Worm (Caenorhabditis elegans) whole organism, young adult: ENCODE measurements around the gene fbxa-95.

ENCODE experiments used
- B0336.3 ChIP-seq: fragments of 200-800 bp; sonication (Bioruptor generic); IDR thresholded peaks from 2 replicates; pipeline ENCODE4 v1.3.6; 2022; ENCODE audit warnings: missing genetic modification characterization, missing compliant biosample characterization
- D2030.7 ChIP-seq: fragments of 200-800 bp; sonication (Bioruptor generic); IDR thresholded peaks from 2 replicates; pipeline ENCODE4 v1.3.6; 2022; ENCODE audit warnings: missing genetic modification reagents, missing genetic modification characterization, missing compliant biosample characterization
- F49E8.2 ChIP-seq: sonication (generic microtip); optimal IDR thresholded peaks from 3 replicates; lab custom pipeline; 2017; ENCODE audit warnings: missing genetic modification characterization, mild to moderate bottlenecking, missing compliant biosample characterization, antibody characterized with exemption, moderate library complexity; ENCODE audit not compliant: insufficient read depth
- Y95B8A.8 ChIP-seq: fragments of 200-800 bp; sonication (Bioruptor generic); IDR thresholded peaks from 2 replicates; pipeline ENCODE4 v1.3.6; 2022; ENCODE audit warnings: missing genetic modification reagents, missing genetic modification characterization, missing compliant biosample characterization
- ZK185.1 ChIP-seq: sonication (generic microtip); optimal IDR thresholded peaks from 2 replicates; lab custom pipeline; 2016; ENCODE audit warnings: mild to moderate bottlenecking, missing genetic modification characterization, missing compliant biosample characterization; ENCODE audit not compliant: poor library complexity, severe bottlenecking
- ama-1 ChIP-seq, 3 experiments: fragments of 150-350 bp in 1 of 3; sonication (generic microtip) in 2 of 3; optimal IDR thresholded peaks; 2 replicates each; lab custom pipeline; 2014 to 2018; ENCODE audit warnings: missing biosample characterization in 2 of 3, missing genetic modification characterization in 2 of 3, missing genetic modification reagents in 2 of 3
- aptf-2 ChIP-seq: fragments of 200-800 bp; sonication (Bioruptor generic); conservative IDR thresholded peaks from 2 replicates; pipeline ENCODE4 v1.3.6; 2022; ENCODE audit warnings: missing genetic modification reagents, missing genetic modification characterization, missing compliant biosample characterization
- atf-7 ChIP-seq: sonication (generic microtip); optimal IDR thresholded peaks from 2 replicates; lab custom pipeline; 2017; ENCODE audit warnings: mild to moderate bottlenecking, missing genetic modification characterization, missing compliant biosample characterization
- athp-1 ChIP-seq: sonication (generic microtip); optimal IDR thresholded peaks from 2 replicates; lab custom pipeline; 2017; ENCODE audit warnings: mild to moderate bottlenecking, missing genetic modification characterization, missing compliant biosample characterization
- attf-3 ChIP-seq: fragments of 200-800 bp; sonication (Bioruptor generic); conservative IDR thresholded peaks from 2 replicates; pipeline ENCODE4 v1.3.6; 2022; ENCODE audit warnings: missing genetic modification reagents, missing genetic modification characterization, missing compliant biosample characterization
- attf-5 ChIP-seq: fragments of 200-800 bp; sonication (Bioruptor generic); optimal IDR thresholded peaks from 2 replicates; lab custom pipeline; 2018; ENCODE audit warnings: mild to moderate bottlenecking, missing genetic modification characterization, missing compliant biosample characterization
- attf-6 ChIP-seq: fragments of 200-800 bp; sonication (Bioruptor generic); IDR thresholded peaks from 2 replicates; pipeline ENCODE4 v1.3.6; 2022; ENCODE audit warnings: missing genetic modification reagents, missing genetic modification characterization, missing compliant biosample characterization
- cebp-1 ChIP-seq, 2 experiments: fragments of 200-800 bp in 1 of 2; sonication (Bioruptor generic) in 1 of 2; sonication (generic microtip) in 1 of 2; IDR thresholded peaks in 1 of 2; optimal IDR thresholded peaks in 1 of 2; 2 replicates each; pipeline versions ENCODE4 v1.3.6 to Lab custom; 2017 to 2022; ENCODE audit warnings: missing compliant biosample characterization in 2 of 2, missing genetic modification characterization in 2 of 2, mild to moderate bottlenecking in 1 of 2, missing genetic modification reagents in 1 of 2, moderate library complexity in 1 of 2
- cebp-2 ChIP-seq: fragments of 200-800 bp; sonication (Bioruptor generic); IDR thresholded peaks from 2 replicates; pipeline ENCODE4 v1.3.6; 2022; ENCODE audit warnings: missing genetic modification characterization, missing compliant biosample characterization
- ceh-100 ChIP-seq: fragments of 200-800 bp; sonication (Bioruptor generic); IDR thresholded peaks from 2 replicates; pipeline ENCODE4 v1.3.6; 2022; ENCODE audit warnings: missing genetic modification reagents, missing genetic modification characterization, missing compliant biosample characterization
- ceh-27 ChIP-seq: fragments of 200-800 bp; sonication (Bioruptor generic); optimal IDR thresholded peaks from 2 replicates; lab custom pipeline; 2018; ENCODE audit warnings: mild to moderate bottlenecking, missing genetic modification characterization, moderate library complexity, missing compliant biosample characterization
- ceh-79 ChIP-seq: sonication (generic microtip); optimal IDR thresholded peaks from 2 replicates; lab custom pipeline; 2017; ENCODE audit warnings: mild to moderate bottlenecking, missing genetic modification characterization, missing compliant biosample characterization
- chd-7 ChIP-seq: sonication (generic microtip); optimal IDR thresholded peaks from 2 replicates; lab custom pipeline; 2016; ENCODE audit warnings: mild to moderate bottlenecking, missing genetic modification characterization, moderate library complexity, missing compliant biosample characterization
- die-1 ChIP-seq: sonication (generic microtip); optimal IDR thresholded peaks from 2 replicates; lab custom pipeline; 2016; ENCODE audit warnings: missing genotype, mild to moderate bottlenecking, missing genetic modification characterization, missing compliant biosample characterization
- dox-1 ChIP-seq: fragments of 200-800 bp; sonication (Bioruptor generic); IDR thresholded peaks from 2 replicates; pipeline ENCODE4 v1.3.6; 2022; ENCODE audit warnings: missing genetic modification reagents, missing genetic modification characterization, missing compliant biosample characterization
- egl-44 ChIP-seq: fragments of 200-800 bp; sonication (Bioruptor generic); IDR thresholded peaks from 2 replicates; pipeline ENCODE4 v1.3.6; 2022; ENCODE audit warnings: missing genetic modification reagents, missing genetic modification characterization, missing compliant biosample characterization
- fkh-3 ChIP-seq: sonication (generic microtip); optimal IDR thresholded peaks from 2 replicates; lab custom pipeline; 2016; ENCODE audit warnings: mild to moderate bottlenecking, missing genetic modification characterization, missing compliant biosample characterization
- hlh-12 ChIP-seq: sonication (generic microtip); optimal IDR thresholded peaks from 2 replicates; lab custom pipeline; 2016; ENCODE audit warnings: missing genetic modification characterization, missing compliant biosample characterization
- let-607 ChIP-seq, 2 experiments: fragments of 200-800 bp in 1 of 2; sonication (Bioruptor generic) in 1 of 2; sonication (generic microtip) in 1 of 2; optimal IDR thresholded peaks; 2 replicates each; lab custom pipeline; 2016 to 2018; ENCODE audit warnings: mild to moderate bottlenecking in 2 of 2, missing compliant biosample characterization in 2 of 2, missing genetic modification characterization in 2 of 2, moderate library complexity in 2 of 2, missing genotype in 1 of 2
- lin-54 ChIP-seq: fragments of 200-800 bp; sonication (Bioruptor generic); optimal IDR thresholded peaks from 2 replicates; lab custom pipeline; 2018; ENCODE audit warnings: mild to moderate bottlenecking, missing genetic modification characterization, missing compliant biosample characterization
- lsl-1 ChIP-seq: fragments of 200-800 bp; sonication (Bioruptor generic); optimal IDR thresholded peaks from 2 replicates; lab custom pipeline; 2018; ENCODE audit warnings: mild to moderate bottlenecking, missing genetic modification characterization, moderate library complexity, missing compliant biosample characterization
- madf-6 ChIP-seq: fragments of 200-800 bp; sonication (Bioruptor generic); IDR thresholded peaks from 2 replicates; pipeline ENCODE4 v1.3.6; 2022; ENCODE audit warnings: missing genetic modification reagents, missing genetic modification characterization, missing compliant biosample characterization
- mes-4 ChIP-seq: sonication (generic microtip); optimal IDR thresholded peaks from 2 replicates; lab custom pipeline; 2016; ENCODE audit warnings: missing genotype, missing genetic modification characterization, missing compliant biosample characterization
- nfya-1 ChIP-seq: sonication (generic microtip); optimal IDR thresholded peaks from 2 replicates; lab custom pipeline; 2017; ENCODE audit warnings: antibody characterized with exemption, missing compliant biosample characterization, missing genetic modification characterization, borderline replicate concordance; ENCODE audit not compliant: insufficient read depth
- nfyb-1 ChIP-seq: fragments of 200-800 bp; sonication (Bioruptor generic); IDR thresholded peaks from 2 replicates; pipeline ENCODE4 v1.3.6; 2022; ENCODE audit warnings: missing genetic modification reagents, missing genetic modification characterization, missing compliant biosample characterization
- nhr-120 ChIP-seq: fragments of 200-800 bp; sonication (Bioruptor generic); IDR thresholded peaks from 2 replicates; pipeline ENCODE4 v1.3.6; 2022; ENCODE audit warnings: missing genetic modification characterization, missing compliant biosample characterization
- nhr-27 ChIP-seq: fragments of 200-800 bp; sonication (Bioruptor generic); optimal IDR thresholded peaks from 2 replicates; lab custom pipeline; 2018; ENCODE audit warnings: mild to moderate bottlenecking, missing genetic modification characterization, moderate library complexity, missing compliant biosample characterization
- nhr-90 ChIP-seq: sonication (generic microtip); optimal IDR thresholded peaks from 2 replicates; lab custom pipeline; 2016; ENCODE audit warnings: missing genotype, mild to moderate bottlenecking, missing genetic modification characterization, missing compliant biosample characterization
- pbrm-1 ChIP-seq: fragments of 200-800 bp; sonication (Bioruptor generic); IDR thresholded peaks from 2 replicates; pipeline ENCODE4 v1.3.6; 2022; ENCODE audit warnings: missing genetic modification reagents, missing genetic modification characterization, missing compliant biosample characterization
- rcor-1 ChIP-seq: fragments of 200-800 bp; sonication (Bioruptor generic); IDR thresholded peaks from 2 replicates; pipeline ENCODE4 v1.3.6; 2022; ENCODE audit warnings: missing genetic modification reagents, missing genetic modification characterization, missing compliant biosample characterization
- rpc-1 ChIP-seq, 2 experiments: fragments of 150-350 bp in 1 of 2; sonication (generic microtip) in 1 of 2; optimal IDR thresholded peaks; 2 replicates each; lab custom pipeline; 2014 to 2018; ENCODE audit warnings: missing biosample characterization in 1 of 2, missing genetic modification characterization in 1 of 2, missing genetic modification reagents in 1 of 2, missing genotype in 1 of 2
- snpc-3.4 ChIP-seq: sonication (generic microtip); optimal IDR thresholded peaks from 2 replicates; lab custom pipeline; 2017; ENCODE audit warnings: missing genetic modification characterization, mild to moderate bottlenecking, missing compliant biosample characterization, antibody characterized with exemption, moderate library complexity, missing genotype, missing genetic modification reagents
- snpc-4 ChIP-seq, 5 experiments: fragments of 150-350 bp in 1 of 5; sonication (generic microtip) in 4 of 5; optimal IDR thresholded peaks; 2 replicates each; lab custom pipeline; 2014 to 2018; ENCODE audit warnings: missing genetic modification characterization in 5 of 5, missing biosample characterization in 3 of 5, antibody characterized with exemption in 2 of 5, mild to moderate bottlenecking in 2 of 5, missing compliant biosample characterization in 2 of 5, missing genotype in 2 of 5, moderate library complexity in 2 of 5, missing genetic modification reagents in 1 of 5
- tbp1 ChIP-seq: fragments of 200-800 bp; sonication (Bioruptor generic); optimal IDR thresholded peaks from 2 replicates; lab custom pipeline; 2018; ENCODE audit warnings: mild to moderate bottlenecking, missing genetic modification characterization, missing compliant biosample characterization
- zfh-2 ChIP-seq: fragments of 200-800 bp; sonication (Bioruptor generic); conservative IDR thresholded peaks from 2 replicates; pipeline ENCODE4 v1.3.6; 2022; ENCODE audit warnings: missing genetic modification reagents, missing genetic modification characterization, missing compliant biosample characterization
- ztf-25 ChIP-seq: fragments of 200-800 bp; sonication (Bioruptor generic); IDR thresholded peaks from 2 replicates; pipeline ENCODE4 v1.3.6; 2022; ENCODE audit warnings: missing genetic modification reagents, missing genetic modification characterization, missing compliant biosample characterization
- ztf-26 ChIP-seq: sonication (generic microtip); optimal IDR thresholded peaks from 2 replicates; lab custom pipeline; 2017; ENCODE audit warnings: missing genetic modification characterization, missing compliant biosample characterization

fbxa-95 gene

ce11 chrV:15547727-15548126 lies 23.5 kb upstream of the fbxa-95 start (continued):
- peak; percentile 36; the same call in 1 of the 2 replicates for TF ChIP-seq D2030.7
- 0 out of 2 replicates have a peak, but pooled peaks have one; percentile 49 for TF ChIP-seq Y95B8A.8 (GFP tag; lab: Robert Waterston, UW)
- TF ChIP-seq ZK185.1 (tag; lab: Kevin White, UChicago), result peak; percentile 54
- TF ChIP-seq mes-4 (tag; lab: Kevin White, UChicago), result peak; percentile 7
- TF ChIP-seq F49E8.2 (tag; lab: Kevin White, UChicago), result peak; percentile 62
- TF ChIP-seq cebp-2, result 0 out of 2 replicates have a peak, but pooled peaks have one; percentile 71
- TF ChIP-seq rpc-1 (optimal IDR thresholded peaks at IDR 0.05; lab: Kevin White, UChicago), result peak; percentile 75
- TF ChIP-seq rpc-1 (tag; optimal IDR thresholded peaks at IDR 0.05; lab: Kevin White, UChicago), result peak; percentile 87
- TF ChIP-seq ztf-26 (tag; lab: Kevin White, UChicago), result peak; percentile 23
- TF ChIP-seq athp-1 (tag; lab: Kevin White, UChicago), result peak; percentile 12
- no peak for TF ChIP-seq ceh-79
- peak; percentile 50 for TF ChIP-seq snpc-4 (GFP tag; optimal IDR thresholded peaks at IDR 0.05; lab: Kevin White, UChicago)
- peak in 1 of 4 experiments; percentile 43 for TF ChIP-seq snpc-4 (tag; optimal IDR thresholded peaks at IDR 0.05; lab: Kevin White, UChicago)
- no peak for TF ChIP-seq nfya-1 (tag; lab: Kevin White, UChicago)
- peak; percentile 46; the same call in 1 of the 2 replicates for TF ChIP-seq dox-1
- peak; percentile 73 for TF ChIP-seq fkh-3 (tag; lab: Kevin White, UChicago)
- TF ChIP-seq B0336.3 (GFP tag; lab: Robert Waterston, UW), result peak; percentile 56; the same call in 1 of the 2 replicates
- TF ChIP-seq lin-54 (GFP tag; lab: Kevin White, UChicago), result peak; percentile 7
- TF ChIP-seq atf-7, result peak; percentile 46
- TF ChIP-seq tbp1 (GFP tag; lab: Kevin White, UChicago), result peak; percentile 95
- TF ChIP-seq rcor-1 (GFP tag; lab: Robert Waterston, UW), result peak; percentile 54; the same call in 1 of the 2 replicates
- TF ChIP-seq die-1 (tag; lab: Kevin White, UChicago), result peak; percentile 76
- 0 out of 2 replicates have a peak, but pooled peaks have one; percentile 18 for TF ChIP-seq ceh-100 (GFP tag; lab: Robert Waterston, UW)
- TF ChIP-seq ztf-25, result 0 out of 2 replicates have a peak, but pooled peaks have one; percentile 56
- TF ChIP-seq let-607 (tag; optimal IDR thresholded peaks at IDR 0.05; lab: Kevin White, UChicago), result peak in 1 of 2 experiments; percentile 20
- no peak for TF ChIP-seq attf-3
- TF ChIP-seq pbrm-1 (GFP tag; lab: Robert Waterston, UW), result 0 out of 2 replicates have a peak, but pooled peaks have one; percentile 56
- TF ChIP-seq cebp-1 (GFP tag; IDR thresholded peaks at IDR 0.05; lab: Robert Waterston, UW), result no peak
- TF ChIP-seq cebp-1 (tag; optimal IDR thresholded peaks at IDR 0.05; lab: Kevin White, UChicago), result peak; percentile 33
- peak; percentile 42 for TF ChIP-seq lsl-1 (GFP tag; lab: Kevin White, UChicago)
- no peak for TF ChIP-seq hlh-12 (tag; lab: Kevin White, UChicago)
- no peak for TF ChIP-seq zfh-2 (GFP tag; lab: Robert Waterston, UW)
- no peak for TF ChIP-seq nhr-27 (tag; lab: Kevin White, UChicago)
- peak; percentile 58 for TF ChIP-seq snpc-3.4 (tag; lab: Kevin White, UChicago)
- TF ChIP-seq nhr-90 (tag; lab: Kevin White, UChicago), result peak; percentile 68
- peak; percentile 64 for TF ChIP-seq madf-6 (GFP tag; lab: Robert Waterston, UW)
- 0 out of 2 replicates have a peak, but pooled peaks have one; percentile 40 for TF ChIP-seq egl-44 (GFP tag; lab: Robert Waterston, UW)
- peak; percentile 43 for TF ChIP-seq attf-5 (GFP tag; lab: Kevin White, UChicago)
- TF ChIP-seq ama-1 (optimal IDR thresholded peaks at IDR 0.05; lab: Kevin White, UChicago), result no peak
- peak in 1 of 2 experiments; percentile 43 for TF ChIP-seq ama-1 (GFP tag; optimal IDR thresholded peaks at IDR 0.05; lab: Kevin White, UChicago)
- no peak for TF ChIP-seq nfyb-1 (GFP tag; lab: Robert Waterston, UW)
- no peak for TF ChIP-seq aptf-2 (GFP tag; lab: Robert Waterston, UW)
- peak; percentile 15 for TF ChIP-seq ceh-27
- 0 out of 2 replicates have a peak, but pooled peaks have one; percentile 67 for TF ChIP-seq nhr-120 (GFP tag; lab: Robert Waterston, UW)
- TF ChIP-seq chd-7 (tag; lab: Kevin White, UChicago), result peak; percentile 58
- TF ChIP-seq attf-6 (GFP tag; lab: Robert Waterston, UW), result no peak
